Worm (Caenorhabditis elegans) whole organism, early embryonic: ENCODE data around the gene rps-22.
A peak's percentile ranks its signal among the peaks of the same experiment; 100 is the strongest.

ENCODE experiments used
- B0310.2 ChIP-seq: sonication (generic microtip); optimal IDR thresholded peaks from 2 replicates; lab custom pipeline; 2016; ENCODE audit warnings: mild to moderate bottlenecking, missing genetic modification characterization, missing compliant biosample characterization
- F13C5.2 ChIP-seq: sonication (generic microtip); optimal IDR thresholded peaks from 2 replicates; lab custom pipeline; 2017; ENCODE audit warnings: mild to moderate bottlenecking, missing genetic modification characterization, inconsistent platforms, missing compliant biosample characterization
- aly-1 ChIP-seq: sonication (generic microtip); optimal IDR thresholded peaks from 2 replicates; lab custom pipeline; 2016; ENCODE audit warnings: missing genetic modification characterization, missing compliant biosample characterization
- ama-1 ChIP-seq: fragments of 150-350 bp; optimal IDR thresholded peaks from 2 replicates; lab custom pipeline; 2014
- ceh-13 ChIP-seq: fragments of 200-800 bp; sonication (Bioruptor generic); optimal IDR thresholded peaks from 2 replicates; lab custom pipeline; 2018; ENCODE audit warnings: mild to moderate bottlenecking, missing genetic modification characterization, missing compliant biosample characterization
- ceh-36 ChIP-seq: sonication (generic microtip); optimal IDR thresholded peaks from 2 replicates; lab custom pipeline; 2016; ENCODE audit warnings: missing genetic modification characterization, inconsistent platforms, missing compliant biosample characterization
- ets-7 ChIP-seq: sonication (generic microtip); optimal IDR thresholded peaks from 2 replicates; lab custom pipeline; 2016; ENCODE audit warnings: missing genotype, missing genetic modification characterization, missing compliant biosample characterization
- flt-1 ChIP-seq: fragments of 200-800 bp; sonication (Bioruptor generic); IDR thresholded peaks from 2 replicates; pipeline ENCODE4 v1.3.6; 2022; ENCODE audit warnings: missing genetic modification characterization, missing compliant biosample characterization
- hmbx-1 ChIP-seq: sonication (generic microtip); optimal IDR thresholded peaks from 2 replicates; lab custom pipeline; 2016; ENCODE audit warnings: mild to moderate bottlenecking, missing genetic modification characterization, missing compliant biosample characterization
- hmg-4 ChIP-seq: fragments of 200-800 bp; sonication (Bioruptor generic); optimal IDR thresholded peaks from 2 replicates; lab custom pipeline; 2018; ENCODE audit warnings: mild to moderate bottlenecking, missing genetic modification characterization, missing compliant biosample characterization
- hnd-1 ChIP-seq: sonication (generic microtip); optimal IDR thresholded peaks from 2 replicates; lab custom pipeline; 2016; ENCODE audit warnings: missing genetic modification characterization, missing compliant biosample characterization
- pes-1 ChIP-seq: fragments of 200-800 bp; sonication (Bioruptor generic); IDR thresholded peaks from 2 replicates; pipeline ENCODE4 v1.3.6; 2022; ENCODE audit warnings: missing genetic modification reagents, missing genetic modification characterization, missing compliant biosample characterization
- scrt-1 ChIP-seq: fragments of 200-800 bp; sonication (Bioruptor generic); IDR thresholded peaks from 2 replicates; pipeline ENCODE4 v1.3.6; 2022; ENCODE audit warnings: missing genetic modification characterization, missing compliant biosample characterization
- sea-1 ChIP-seq: fragments of 200-800 bp; sonication (Bioruptor generic); conservative IDR thresholded peaks from 2 replicates; pipeline ENCODE4 v1.3.6; 2022; ENCODE audit warnings: missing genetic modification characterization, missing compliant biosample characterization
- tbx-11 ChIP-seq: fragments of 200-800 bp; sonication (Bioruptor generic); IDR thresholded peaks from 2 replicates; pipeline ENCODE4 v1.3.6; 2022; ENCODE audit warnings: missing genetic modification characterization, missing compliant biosample characterization
- tbx-37 ChIP-seq: fragments of 200-800 bp; sonication (Bioruptor generic); conservative IDR thresholded peaks from 2 replicates; pipeline ENCODE4 v1.3.6; 2022; ENCODE audit warnings: missing genetic modification reagents, missing genetic modification characterization, missing compliant biosample characterization
- tra-4 ChIP-seq: sonication (generic microtip); optimal IDR thresholded peaks from 2 replicates; lab custom pipeline; 2017; ENCODE audit warnings: missing genetic modification characterization, missing compliant biosample characterization

Gene rps-22

ce11 chrIII:1923419-1924318 is 26.7 kb upstream of the rps-22 start:
- TF ChIP-seq aly-1 (tag; lab: Kevin White, UChicago) (peak; percentile 43), ets-7 (no peak), hmg-4 (GFP tag; lab: Kevin White, UChicago) (peak; percentile 29), F13C5.2 (peak; percentile 47), ceh-13 (GFP tag; lab: Kevin White, UChicago) (no peak), pes-1 (peak; percentile 44; the same call in 1 of the 2 replicates), flt-1 (0 out of 2 replicates have a peak, but pooled peaks have one; percentile 4)

DNA sequence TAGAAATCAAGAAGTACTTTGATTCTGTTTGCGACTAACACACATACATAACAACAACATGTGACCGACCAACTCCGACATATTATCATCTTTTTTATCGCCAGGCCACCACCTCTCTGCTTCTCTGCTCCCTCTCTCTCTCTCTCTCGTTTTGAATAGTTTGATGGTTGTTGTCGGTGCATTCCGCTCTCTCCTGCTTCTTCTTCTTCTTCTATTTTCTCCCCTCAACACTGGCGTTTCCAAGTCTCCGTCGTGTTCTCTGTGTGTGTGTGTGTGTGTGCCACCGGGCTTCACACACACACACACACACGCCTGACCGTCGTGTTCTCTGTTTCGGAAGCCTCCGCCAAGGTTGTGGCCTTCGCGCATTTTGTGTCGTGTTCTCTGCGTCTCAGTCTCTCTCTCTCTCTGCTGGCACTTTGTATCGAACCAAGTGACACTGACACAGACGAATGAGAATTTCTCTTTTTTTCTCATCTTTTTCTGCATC is 25.2 kb upstream of the rps-22 start:
- TF ChIP-seq tbx-37 (GFP tag; lab: Robert Waterston, UW): peak; percentile 17; the same call in 1 of the 2 replicates
- TF ChIP-seq pes-1: peak; percentile 67; the same call in 1 of the 2 replicates
- TF ChIP-seq ama-1 (lab: Kevin White, UChicago): no peak
- TF ChIP-seq hmg-4 (GFP tag; lab: Kevin White, UChicago): peak; percentile 7

DNA sequence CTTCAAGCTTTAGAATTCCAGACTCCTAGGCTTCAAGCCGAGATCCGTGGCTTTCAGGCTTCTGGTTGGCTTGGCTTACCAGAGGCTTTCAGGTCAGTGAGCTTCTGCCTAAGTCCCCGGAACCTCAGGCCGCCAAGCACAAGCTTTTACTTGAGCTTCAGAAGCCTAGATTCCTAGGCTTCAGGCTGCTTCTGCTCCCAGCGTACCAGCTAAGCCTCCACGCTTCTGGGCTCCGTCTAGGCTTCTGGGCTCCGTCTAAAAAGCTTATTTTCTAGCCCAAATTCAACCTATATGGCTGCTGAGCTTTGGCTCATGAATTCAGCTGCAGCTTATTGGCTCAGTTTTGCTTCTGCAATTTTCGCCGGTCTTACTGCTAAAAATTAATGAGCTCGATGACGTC is 24.5 kb upstream of the rps-22 start:
- TF ChIP-seq hmbx-1: no peak

DNA sequence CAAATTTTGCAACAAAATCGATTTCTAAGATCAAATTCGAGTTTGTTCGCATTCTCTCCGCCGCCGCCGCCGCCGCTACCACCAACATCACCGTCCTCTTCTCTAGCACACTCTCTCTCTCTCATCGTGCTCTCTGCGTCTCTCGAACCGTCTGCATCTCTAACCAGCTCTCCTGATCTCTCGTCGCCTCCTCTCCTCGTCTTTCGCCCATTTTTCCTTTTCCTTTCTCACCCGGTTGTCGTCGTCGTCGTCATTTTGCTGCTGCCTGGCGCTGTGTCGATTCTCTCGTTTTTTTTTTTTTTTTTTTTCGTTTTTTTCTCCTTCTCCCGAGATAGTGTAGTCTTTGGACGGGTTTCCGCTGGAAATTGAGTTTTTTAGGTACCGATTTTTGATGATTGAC is 23.9 kb upstream of the rps-22 start:
- TF ChIP-seq B0310.2 (no peak), tra-4 (tag; lab: Kevin White, UChicago) (no peak), pes-1 (peak; percentile 12), ets-7 (peak; percentile 42), ceh-36 (tag; lab: Kevin White, UChicago) (no peak), hnd-1 (tag; lab: Kevin White, UChicago) (no peak), ama-1 (lab: Kevin White, UChicago) (no peak), sea-1 (GFP tag; lab: Robert Waterston, UW) (no peak), ceh-13 (GFP tag; lab: Kevin White, UChicago) (no peak), hmbx-1 (no peak), tbx-37 (GFP tag; lab: Robert Waterston, UW) (peak; percentile 3; the same call in 1 of the 2 replicates), F13C5.2 (no peak), tbx-11 (no peak), aly-1 (tag; lab: Kevin White, UChicago) (no peak), flt-1 (no peak), scrt-1 (GFP tag; lab: Robert Waterston, UW) (no peak), hmg-4 (GFP tag; lab: Kevin White, UChicago) (no peak)

- TF ChIP-seq scrt-1 (GFP tag; lab: Robert Waterston, UW) (no peak), tbx-11 (no peak)
Measured at ce11 chrIII:1927230-1927629, 23.1 kb upstream of the rps-22 start.

DNA sequence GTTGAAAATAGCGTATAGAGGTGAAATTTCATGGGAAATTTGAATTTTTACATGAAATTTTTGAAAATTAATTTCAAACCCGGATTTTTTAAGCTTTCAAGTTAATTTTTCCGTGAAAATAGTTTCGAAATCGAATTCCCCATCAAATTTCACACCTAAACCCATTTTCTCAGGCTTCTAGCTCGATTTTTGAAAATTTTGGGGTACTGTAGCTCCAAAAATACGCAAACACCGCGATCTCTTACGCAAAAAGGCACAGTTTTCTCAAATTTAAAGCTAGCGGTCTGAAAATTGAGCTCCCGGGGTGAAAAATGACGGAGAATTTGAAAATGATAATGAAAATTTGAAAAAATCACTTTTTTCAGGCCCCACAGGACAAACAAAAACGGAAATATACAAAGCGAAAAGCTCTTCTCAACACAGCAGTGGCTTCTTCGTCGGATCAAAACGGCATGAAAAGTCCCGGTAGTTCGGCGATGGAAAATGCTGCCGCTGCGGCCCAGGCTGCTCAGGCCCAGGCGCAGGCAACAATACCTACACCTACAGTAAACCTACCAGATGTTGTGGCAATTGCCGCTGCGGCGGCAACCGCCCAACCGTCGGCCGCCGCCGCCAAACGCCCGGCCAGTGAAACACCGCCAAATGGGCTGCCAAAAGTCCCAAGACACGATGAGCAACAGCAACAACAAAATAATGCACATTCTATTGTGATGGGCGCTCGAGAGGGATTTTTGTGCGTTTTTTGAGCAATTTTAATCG is 21.4 kb upstream of the rps-22 start:
- TF ChIP-seq aly-1 (tag; lab: Kevin White, UChicago): peak; percentile 14
- TF ChIP-seq ets-7: no peak
- TF ChIP-seq sea-1 (GFP tag; lab: Robert Waterston, UW): no peak

DNA sequence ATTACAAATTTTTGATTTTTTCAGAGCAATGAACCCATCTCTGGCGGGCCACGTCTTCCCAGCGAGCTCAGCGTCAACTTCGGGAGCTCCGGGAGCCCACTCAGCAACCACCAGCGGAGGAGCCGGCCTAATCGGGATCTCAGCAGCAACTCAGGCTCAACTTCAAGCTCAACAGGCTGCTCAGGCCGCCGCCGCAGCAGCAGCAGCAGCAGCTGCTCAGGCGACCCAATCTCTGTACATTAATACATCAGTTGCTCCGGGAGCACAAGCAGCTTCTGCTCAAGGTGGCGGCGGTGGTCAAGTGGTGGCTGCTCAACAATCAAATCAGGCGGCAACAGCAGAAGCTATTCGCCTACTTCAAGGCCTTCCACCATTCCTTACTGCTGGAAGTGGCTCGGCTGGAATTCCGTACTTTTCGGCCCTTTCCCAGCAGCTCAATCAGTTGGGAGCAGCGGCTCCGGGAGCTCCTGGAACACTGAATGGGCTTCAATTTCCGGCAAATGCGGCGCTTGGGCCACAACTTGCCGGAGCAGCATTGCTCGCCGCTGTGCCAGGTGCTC is 19.5 kb upstream of the rps-22 start:
- no peak for TF ChIP-seq hnd-1 (tag; lab: Kevin White, UChicago)
- TF ChIP-seq flt-1: no peak
- no peak for TF ChIP-seq hmbx-1
- no peak for TF ChIP-seq pes-1
- no peak for TF ChIP-seq tra-4 (tag; lab: Kevin White, UChicago)
- no peak for TF ChIP-seq ets-7
- no peak for TF ChIP-seq aly-1 (tag; lab: Kevin White, UChicago)
- no peak for TF ChIP-seq sea-1 (GFP tag; lab: Robert Waterston, UW)

ce11 chrIII:1931509-1931908 is 18.8 kb upstream of the rps-22 start:
- TF ChIP-seq hnd-1 (tag; lab: Kevin White, UChicago) (no peak), hmbx-1 (no peak), F13C5.2 (no peak), flt-1 (no peak), pes-1 (no peak)

- TF ChIP-seq scrt-1 (GFP tag; lab: Robert Waterston, UW) (no peak), F13C5.2 (no peak), ceh-36 (tag; lab: Kevin White, UChicago) (no peak)
Measured at ce11 chrIII:1932018-1932417, 18.3 kb upstream of the rps-22 start.
